Fruit fly (Drosophila melanogaster): ENCODE measurements around the gene CG14683.

CG14683 gene

DNA sequence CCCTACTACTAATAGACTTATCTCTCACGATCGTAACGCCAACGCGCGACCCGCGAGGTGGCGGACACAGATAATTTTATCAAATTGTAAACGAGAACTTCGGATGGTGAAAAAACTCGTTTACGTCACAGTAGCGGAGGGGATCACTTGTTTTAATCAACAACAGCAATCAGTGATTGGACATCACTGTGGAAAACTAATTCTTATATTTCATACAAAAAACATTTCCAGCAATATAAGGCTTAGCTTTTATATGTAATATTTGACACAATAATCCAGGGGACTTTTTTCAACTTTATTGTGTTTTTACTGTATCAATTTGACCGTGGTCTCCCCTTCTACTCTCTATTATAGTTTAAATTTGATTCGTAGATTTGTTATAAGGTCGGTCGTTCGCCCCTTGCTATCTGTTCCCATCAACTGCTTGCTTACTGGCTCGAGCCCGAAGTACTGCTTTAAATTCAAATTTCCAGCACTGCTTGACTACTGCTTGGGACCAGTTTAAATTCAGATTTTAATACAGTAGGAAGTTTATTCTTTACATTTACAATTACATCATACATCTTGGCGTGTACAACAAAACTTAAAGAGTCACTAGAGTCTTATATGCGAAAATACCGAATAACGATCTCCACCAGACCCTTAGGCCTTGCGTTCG is 19.1 kb upstream of the CG14683 start, which contains the start of gene CG6465 (continued):
- TF ChIP-seq Trl (optimal IDR thresholded peaks at IDR 0.05) (no peak), Trl (GFP tag; optimal IDR thresholded peaks at IDR 0.05) (no peak), dysf (GFP tag; IDR thresholded peaks at IDR 0.05) (peak; percentile 62; the same call in 2 of the 3 replicates), klu (GFP tag; IDR thresholded peaks at IDR 0.05) (no peak), eve (GFP tag; optimal IDR thresholded peaks at IDR 0.05) (peak in 1 of 2 experiments; percentile 79), ind (GFP tag; optimal IDR thresholded peaks at IDR 0.05) (no peak), nau (GFP tag; optimal IDR thresholded peaks at IDR 0.05) (no peak), MBD-R2 (GFP tag; IDR thresholded peaks at IDR 0.05) (0 out of 2 replicates have a peak, but pooled peaks have one; percentile 19), dmrt11E (tag; optimal IDR thresholded peaks at IDR 0.05) (peak; percentile 4), Sry-β (GFP tag; optimal IDR thresholded peaks at IDR 0.05) (no peak), Mes4 (GFP tag; optimal IDR thresholded peaks at IDR 0.05) (no peak), mld (GFP tag; IDR thresholded peaks at IDR 0.05; ENCODE audit: partially characterized antibody) (no peak), Oaz (GFP tag; IDR thresholded peaks at IDR 0.05) (no peak), CG7987 (GFP tag; optimal IDR thresholded peaks at IDR 0.05) (peak; percentile 6), ftz-f1 (GFP tag; optimal IDR thresholded peaks at IDR 0.05) (peak; percentile 88), CG4730 (GFP tag; IDR thresholded peaks at IDR 0.05) (no peak), Atf-2 (GFP tag; optimal IDR thresholded peaks at IDR 0.05) (no peak), CG9727 (GFP tag; optimal IDR thresholded peaks at IDR 0.05) (peak; percentile 31), Lim3 (GFP tag; IDR thresholded peaks at IDR 0.05) (no peak), HmgD (GFP tag; optimal IDR thresholded peaks at IDR 0.05) (peak; percentile 78), CG13424 (tag; optimal IDR thresholded peaks at IDR 0.05) (peak; percentile 17), CG7839 (tag; optimal IDR thresholded peaks at IDR 0.05) (peak; percentile 38), CG14667 (GFP tag; IDR thresholded peaks at IDR 0.05) (no peak), Jarid2 (GFP tag; optimal IDR thresholded peaks at IDR 0.05) (peak; percentile 15), Fer3 (tag; optimal IDR thresholded peaks at IDR 0.05) (peak; percentile 1), dm (GFP tag; optimal IDR thresholded peaks at IDR 0.05) (no peak), Bgb (GFP tag; IDR thresholded peaks at IDR 0.05; ENCODE audit: partially characterized antibody) (peak; percentile 70), Myb (GFP tag; optimal IDR thresholded peaks at IDR 0.05) (peak; percentile 84), Hr78 (GFP tag; optimal IDR thresholded peaks at IDR 0.05) (peak in 1 of 2 experiments; percentile 51), Eip74EF (GFP tag; optimal IDR thresholded peaks at IDR 0.05) (peak; percentile 24 to 87), fd96Cb (tag; optimal IDR thresholded peaks at IDR 0.05) (no peak), CG31441 (GFP tag; IDR thresholded peaks at IDR 0.05) (peak; percentile 24; the same call in 1 of the 2 replicates), CG11504 (tag; optimal IDR thresholded peaks at IDR 0.05) (peak; percentile 69), Bdp1 (GFP tag; optimal IDR thresholded peaks at IDR 0.05) (no peak), hkb (optimal IDR thresholded peaks at IDR 0.05) (no peak), hkb (GFP tag; IDR thresholded peaks at IDR 0.05) (0 out of 2 replicates have a peak, but pooled peaks have one; percentile 50), CG11723 (GFP tag; optimal IDR thresholded peaks at IDR 0.05) (no peak), Blimp-1 (GFP tag; optimal IDR thresholded peaks at IDR 0.05) (peak; percentile 33), CG12236 (GFP tag; optimal IDR thresholded peaks at IDR 0.05) (no peak), sd (tag; optimal IDR thresholded peaks at IDR 0.05) (peak; percentile 9), CG14710 (tag; optimal IDR thresholded peaks at IDR 0.05) (peak; percentile 4), NK7.1 (GFP tag; optimal IDR thresholded peaks at IDR 0.05) (no peak), pnt (GFP tag; optimal IDR thresholded peaks at IDR 0.05) (no peak), unpg (GFP tag; optimal IDR thresholded peaks at IDR 0.05) (peak; percentile 11), CG15601 (tag; optimal IDR thresholded peaks at IDR 0.05) (peak; percentile 70), Rfx (GFP tag; IDR thresholded peaks at IDR 0.05) (peak; percentile 58), B-H2 (GFP tag; optimal IDR thresholded peaks at IDR 0.05) (peak; percentile 3), Dfd (GFP tag; optimal IDR thresholded peaks at IDR 0.05) (peak in 1 of 2 experiments; percentile 95), gfzf (GFP tag; optimal IDR thresholded peaks at IDR 0.05) (peak; percentile 27)

Data from whole organism, embryonic.